Fruit fly (Drosophila melanogaster) whole organism, adult: ENCODE data around the gene CG17105.
A peak's percentile ranks its signal among the peaks of the same experiment; 100 is the strongest.

Source experiments
- CG7101 ChIP-seq: fragments of 200-800 bp; sonication (Bioruptor generic); optimal IDR thresholded peaks from 2 replicates; lab custom pipeline; 2018; ENCODE audit warnings: missing biosample characterization, mild to moderate bottlenecking, missing genetic modification characterization, moderate library complexity
- bab1 ChIP-seq: fragments of 200-800 bp; sonication (Bioruptor generic); optimal IDR thresholded peaks from 3 replicates; lab custom pipeline; 2019; ENCODE audit warnings: missing biosample characterization, mild to moderate bottlenecking, missing genetic modification characterization, moderate library complexity
- cnc ChIP-seq, 2 experiments: fragments of >200 bp; optimal IDR thresholded peaks; 2 replicates each; lab custom pipeline; 2017
- kay ChIP-seq: fragments of 200-800 bp; sonication (Bioruptor generic); peaks from one replicate; lab custom pipeline; 2016; ENCODE audit warnings: missing biosample characterization, missing genetic modification characterization, borderline replicate concordance

DNA sequence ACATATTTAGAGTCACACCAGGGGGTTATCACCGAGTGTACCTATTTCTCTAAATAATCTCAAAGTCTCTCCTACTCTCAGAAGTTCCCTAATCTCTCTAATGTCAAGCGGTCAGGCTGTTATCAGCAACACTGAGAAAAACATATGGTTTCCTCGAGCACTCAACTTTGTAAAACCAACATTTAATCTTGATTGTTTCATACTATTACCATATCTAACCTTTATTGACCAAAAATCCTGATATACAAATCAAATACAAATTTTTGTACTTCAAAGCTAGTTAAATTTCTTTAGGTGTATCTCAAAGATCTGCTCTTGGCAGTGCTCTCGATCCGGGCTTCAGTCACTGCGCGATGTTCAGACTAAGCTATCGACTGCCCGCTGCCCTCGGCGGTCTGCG is 22.5 kb downstream of the CG17105 start, which contains the start of gene CG6415:
- TF ChIP-seq CG7101 (tag; lab: Kevin White, UChicago), result peak; percentile 89
- TF ChIP-seq bab1, result no peak
- TF ChIP-seq kay, result no peak
- TF ChIP-seq cnc (optimal IDR thresholded peaks at IDR 0.05; lab: Kevin White, UChicago), result no peak
